Worm (Caenorhabditis elegans) whole organism, mixed stage, embryonic: Measurements from ENCODE around the gene nhr-52.

Experiments used
- bed-3 ChIP-seq: fragments of 200-800 bp; sonication (Bioruptor generic); optimal IDR thresholded peaks from 3 replicates; lab custom pipeline; 2018; ENCODE audit warnings: mild to moderate bottlenecking, missing genetic modification characterization, moderate library complexity, missing compliant biosample characterization
- blmp-1 ChIP-seq: fragments of 150-350 bp; optimal IDR thresholded peaks from 2 replicates; lab custom pipeline; 2014; ENCODE audit warnings: missing biosample characterization, missing genetic modification characterization
- ceh-39 ChIP-seq: fragments of 150-350 bp; optimal IDR thresholded peaks from 2 replicates; lab custom pipeline; 2014; ENCODE audit warnings: missing biosample characterization, missing genetic modification characterization
- ceh-43 ChIP-seq: fragments of 200-800 bp; sonication (Bioruptor generic); optimal IDR thresholded peaks from 2 replicates; lab custom pipeline; 2018; ENCODE audit warnings: mild to moderate bottlenecking, missing genetic modification characterization, moderate library complexity, missing compliant biosample characterization
- ceh-83 ChIP-seq: fragments of 200-800 bp; sonication (Bioruptor generic); optimal IDR thresholded peaks from 2 replicates; lab custom pipeline; 2018; ENCODE audit warnings: mild to moderate bottlenecking, missing genetic modification characterization, missing compliant biosample characterization
- ces-1 ChIP-seq: fragments of 150-350 bp; optimal IDR thresholded peaks from 2 replicates; lab custom pipeline; 2014; ENCODE audit warnings: missing biosample characterization, missing genetic modification reagents, missing genetic modification characterization
- cnd-1 ChIP-seq: fragments of 200-800 bp; sonication (Bioruptor generic); optimal IDR thresholded peaks from 2 replicates; lab custom pipeline; 2018; ENCODE audit warnings: mild to moderate bottlenecking, missing genetic modification characterization, missing compliant biosample characterization
- drap-1 ChIP-seq: fragments of 200-800 bp; sonication (Bioruptor generic); optimal IDR thresholded peaks from 3 replicates; lab custom pipeline; 2018; ENCODE audit warnings: mild to moderate bottlenecking, missing genetic modification characterization, missing compliant biosample characterization
- elt-1 ChIP-seq: sonication (generic microtip); optimal IDR thresholded peaks from 2 replicates; lab custom pipeline; 2017; ENCODE audit warnings: missing genetic modification characterization, mild to moderate bottlenecking, missing compliant biosample characterization, antibody characterized with exemption, moderate library complexity, borderline replicate concordance; ENCODE audit not compliant: insufficient read depth
- elt-3 ChIP-seq: fragments of 150-350 bp; optimal IDR thresholded peaks from 2 replicates; lab custom pipeline; 2014; ENCODE audit warnings: missing biosample characterization, missing genetic modification characterization
- flh-1 ChIP-seq: fragments of 200-800 bp; sonication (Bioruptor generic); optimal IDR thresholded peaks from 2 replicates; lab custom pipeline; 2018; ENCODE audit warnings: mild to moderate bottlenecking, missing genetic modification characterization, moderate library complexity, missing compliant biosample characterization
- ham-2 ChIP-seq: fragments of 200-800 bp; sonication (Bioruptor generic); optimal IDR thresholded peaks from 2 replicates; lab custom pipeline; 2018; ENCODE audit warnings: mild to moderate bottlenecking, missing genetic modification characterization, missing compliant biosample characterization
- hlh-1 ChIP-seq: fragments of 150-350 bp; optimal IDR thresholded peaks from 2 replicates; lab custom pipeline; 2014; ENCODE audit warnings: missing biosample characterization, missing genetic modification reagents, missing genetic modification characterization
- lin-13 ChIP-seq: fragments of 150-350 bp; optimal IDR thresholded peaks from 2 replicates; lab custom pipeline; 2014; ENCODE audit warnings: missing biosample characterization, missing genetic modification characterization
- lin-32 ChIP-seq: fragments of 200-800 bp; sonication (Bioruptor generic); optimal IDR thresholded peaks from 2 replicates; lab custom pipeline; 2018; ENCODE audit warnings: mild to moderate bottlenecking, missing genetic modification characterization, missing compliant biosample characterization
- mep-1 ChIP-seq: fragments of 150-350 bp; optimal IDR thresholded peaks from 2 replicates; lab custom pipeline; 2017; ENCODE audit warnings: missing biosample characterization, missing genetic modification reagents, missing genetic modification characterization, inconsistent platforms
- nhr-12 ChIP-seq: fragments of 150-350 bp; optimal IDR thresholded peaks from 2 replicates; lab custom pipeline; 2014; ENCODE audit warnings: missing biosample characterization, missing genetic modification characterization
- nhr-2 ChIP-seq: fragments of 150-350 bp; optimal IDR thresholded peaks from 2 replicates; lab custom pipeline; 2014; ENCODE audit warnings: missing biosample characterization, missing genetic modification characterization
- nhr-237 ChIP-seq: fragments of 150-350 bp; optimal IDR thresholded peaks from 2 replicates; lab custom pipeline; 2014; ENCODE audit warnings: missing biosample characterization, missing genetic modification characterization
- nhr-28 ChIP-seq: fragments of 150-350 bp; optimal IDR thresholded peaks from 2 replicates; lab custom pipeline; 2014; ENCODE audit warnings: missing biosample characterization, missing genetic modification characterization
- nhr-76 ChIP-seq: sonication (generic microtip); optimal IDR thresholded peaks from 2 replicates; lab custom pipeline; 2017; ENCODE audit warnings: missing biosample characterization, missing genetic modification characterization
- pha-4 ChIP-seq: fragments of 150-350 bp; optimal IDR thresholded peaks from 2 replicates; lab custom pipeline; 2018; ENCODE audit warnings: missing biosample characterization, missing genetic modification reagents, missing genetic modification characterization
- sem-2 ChIP-seq: fragments of 200-800 bp; sonication (Bioruptor generic); optimal IDR thresholded peaks from 2 replicates; lab custom pipeline; 2018; ENCODE audit warnings: mild to moderate bottlenecking, missing genetic modification characterization, missing compliant biosample characterization
- snpc-4 ChIP-seq: fragments of 150-350 bp; optimal IDR thresholded peaks from 2 replicates; lab custom pipeline; 2014; ENCODE audit warnings: missing biosample characterization, missing genetic modification characterization
- sptf-1 ChIP-seq: sonication (generic microtip); optimal IDR thresholded peaks from 2 replicates; lab custom pipeline; 2017; ENCODE audit warnings: mild to moderate bottlenecking, missing genetic modification characterization, moderate library complexity, missing compliant biosample characterization
- tbx-8 ChIP-seq: fragments of 200-800 bp; sonication (Bioruptor generic); optimal IDR thresholded peaks from 2 replicates; lab custom pipeline; 2018; ENCODE audit warnings: mild to moderate bottlenecking, missing genetic modification characterization, moderate library complexity, missing compliant biosample characterization
- unc-120 ChIP-seq: sonication (generic microtip); optimal IDR thresholded peaks from 2 replicates; lab custom pipeline; 2017; ENCODE audit warnings: missing genetic modification characterization, missing compliant biosample characterization; ENCODE audit not compliant: poor library complexity, severe bottlenecking
- unc-39 ChIP-seq: fragments of 150-350 bp; optimal IDR thresholded peaks from 2 replicates; lab custom pipeline; 2014; ENCODE audit warnings: missing biosample characterization, missing genetic modification characterization
- unc-62 ChIP-seq: fragments of 150-350 bp; optimal IDR thresholded peaks from 2 replicates; lab custom pipeline; 2014; ENCODE audit warnings: missing biosample characterization, missing genetic modification reagents, missing genetic modification characterization
- zip-8 ChIP-seq: fragments of 150-350 bp; optimal IDR thresholded peaks from 2 replicates; lab custom pipeline; 2014; ENCODE audit warnings: missing biosample characterization, missing genetic modification characterization
- ztf-11 ChIP-seq: fragments of 150-350 bp; optimal IDR thresholded peaks from 2 replicates; lab custom pipeline; 2014; ENCODE audit warnings: missing biosample characterization, missing genetic modification characterization

Gene nhr-52

DNA sequence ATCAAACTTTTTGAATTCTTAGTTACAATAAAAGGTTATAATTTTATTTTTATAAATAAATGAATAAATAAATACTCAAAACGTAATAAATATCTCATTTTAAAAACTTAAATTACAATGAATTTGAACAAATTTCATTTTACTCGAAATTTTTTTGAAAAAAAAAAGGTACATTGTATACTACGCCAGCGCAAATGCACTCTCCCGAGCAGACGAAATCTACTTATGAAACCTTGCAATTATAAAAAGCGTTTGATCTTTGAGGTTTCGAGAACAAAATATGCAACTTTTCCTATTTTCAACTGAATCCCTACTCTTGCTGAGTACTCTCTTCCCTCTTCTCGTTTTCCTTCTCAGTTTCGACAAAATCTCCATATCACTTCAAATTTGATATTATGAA, 10.3 kb downstream of the nhr-52 start, which contains the start of gene nhr-197:
Gene nhr-197 (plus strand): TSS at position 301 of the 400 bp plus-strand sequence.
- TF ChIP-seq blmp-1 (tag; lab: Kevin White, UChicago) (no peak), nhr-2 (tag; lab: Kevin White, UChicago) (no peak), nhr-12 (tag; lab: Kevin White, UChicago) (no peak), zip-8 (tag; lab: Kevin White, UChicago) (no peak), tbx-8 (GFP tag; lab: Kevin White, UChicago) (no peak), nhr-28 (tag; lab: Kevin White, UChicago) (no peak), nhr-76 (tag; lab: Kevin White, UChicago) (no peak), flh-1 (no peak), ceh-39 (no peak)

- TF ChIP-seq elt-1 (no peak), blmp-1 (tag; lab: Kevin White, UChicago) (no peak), snpc-4 (tag; lab: Kevin White, UChicago) (no peak), lin-32 (GFP tag; lab: Kevin White, UChicago) (no peak), pha-4 (no peak), nhr-237 (no peak), mep-1 (tag; lab: Kevin White, UChicago) (no peak), nhr-76 (tag; lab: Kevin White, UChicago) (no peak)
Measured at ce11 chrV:15689952-15690351, 12.6 kb downstream of the nhr-52 start, which contains the start of gene nhr-268. nhr-268 (plus strand) TSS chrV:15690252.

- TF ChIP-seq lin-13 (tag; lab: Kevin White, UChicago) (no peak), nhr-28 (tag; lab: Kevin White, UChicago) (no peak), sem-2 (GFP tag; lab: Kevin White, UChicago) (no peak), ham-2 (GFP tag; lab: Kevin White, UChicago) (no peak), mep-1 (tag; lab: Kevin White, UChicago) (no peak), pha-4 (no peak), elt-1 (no peak), cnd-1 (tag; lab: Kevin White, UChicago) (no peak), hlh-1 (tag; lab: Kevin White, UChicago) (no peak), bed-3 (no peak), ceh-43 (GFP tag; lab: Kevin White, UChicago) (no peak), nhr-2 (tag; lab: Kevin White, UChicago) (no peak), unc-120 (tag; lab: Kevin White, UChicago) (no peak), ceh-83 (GFP tag; lab: Kevin White, UChicago) (no peak), nhr-237 (no peak), drap-1 (no peak), elt-3 (tag; lab: Kevin White, UChicago) (no peak), ces-1 (GFP tag; lab: Kevin White, UChicago) (no peak), snpc-4 (tag; lab: Kevin White, UChicago) (no peak), ztf-11 (tag; lab: Kevin White, UChicago) (no peak)
Measured at ce11 chrV:15693682-15694081, 16.4 kb downstream of the nhr-52 start, which contains the start of gene nhr-198. nhr-198 (plus strand) TSS chrV:15693994.

DNA sequence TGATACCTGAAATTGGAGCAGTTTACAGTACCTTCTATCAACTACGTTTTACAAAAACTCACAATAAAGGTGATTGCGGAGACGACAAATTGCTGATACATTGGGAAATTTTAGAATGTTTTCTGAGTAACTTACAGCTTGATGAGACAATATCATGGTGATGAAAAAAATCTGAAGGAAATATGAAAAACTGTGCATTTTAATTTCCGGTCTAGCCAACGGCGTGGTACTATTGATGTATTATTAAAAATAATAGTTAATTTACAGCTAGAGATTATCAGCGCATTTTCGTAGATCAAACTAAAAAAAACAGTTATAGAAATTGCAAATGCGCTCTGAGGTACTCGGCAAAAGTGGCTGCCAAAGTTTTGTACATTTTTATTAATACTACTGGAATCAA, 20.8 kb downstream of the nhr-52 start, which contains the start of gene srx-29:
Gene srx-29 (minus strand): TSS at position 101 of the 400 bp plus-strand sequence.
- TF ChIP-seq nhr-12 (tag; lab: Kevin White, UChicago), result no peak
- no peak for TF ChIP-seq lin-32 (GFP tag; lab: Kevin White, UChicago)
- no peak for TF ChIP-seq unc-39 (tag; lab: Kevin White, UChicago)
- no peak for TF ChIP-seq tbx-8 (GFP tag; lab: Kevin White, UChicago)
- no peak for TF ChIP-seq mep-1 (tag; lab: Kevin White, UChicago)
- TF ChIP-seq sptf-1, result no peak
- TF ChIP-seq ces-1 (GFP tag; lab: Kevin White, UChicago), result no peak
- no peak for TF ChIP-seq bed-3
- TF ChIP-seq pha-4, result no peak
- TF ChIP-seq nhr-237, result no peak
- TF ChIP-seq nhr-76 (tag; lab: Kevin White, UChicago), result no peak
- no peak for TF ChIP-seq cnd-1 (tag; lab: Kevin White, UChicago)
- no peak for TF ChIP-seq elt-3 (tag; lab: Kevin White, UChicago)
- no peak for TF ChIP-seq unc-62 (GFP tag; lab: Kevin White, UChicago)
- TF ChIP-seq ceh-39, result no peak
- no peak for TF ChIP-seq ceh-83 (GFP tag; lab: Kevin White, UChicago)
- no peak for TF ChIP-seq nhr-28 (tag; lab: Kevin White, UChicago)
- no peak for TF ChIP-seq hlh-1 (tag; lab: Kevin White, UChicago)
- no peak for TF ChIP-seq ztf-11 (tag; lab: Kevin White, UChicago)
- TF ChIP-seq snpc-4 (tag; lab: Kevin White, UChicago), result no peak
